Fruit fly (Drosophila melanogaster) whole organism, embryonic: ENCODE measurements around the gene plum.

Experiments used
- ATbp ChIP-seq: fragments of 200-800 bp; sonication (Bioruptor generic); optimal IDR thresholded peaks from 2 replicates; lab custom pipeline; 2017; ENCODE audit warnings: missing biosample characterization, mild to moderate bottlenecking, missing genetic modification characterization, missing genetic modification reagents
- Aef1 ChIP-seq: fragments of 200-800 bp; sonication (Bioruptor generic); IDR thresholded peaks from 3 replicates; pipeline ENCODE4 v1.3.6; 2022; ENCODE audit warnings: missing biosample characterization, missing genetic modification characterization
- C15 ChIP-seq: fragments of 200-800 bp; sonication (Bioruptor generic); IDR thresholded peaks from 3 replicates; pipeline ENCODE4 v1.3.6; 2022; ENCODE audit warnings: missing biosample characterization, missing genetic modification characterization
- CG11085 ChIP-seq: fragments of 200-800 bp; sonication (Bioruptor generic); IDR thresholded peaks from 2 replicates; pipeline ENCODE4 v1.3.6; 2022; ENCODE audit warnings: missing biosample characterization, missing genetic modification characterization
- CG11456 ChIP-seq: fragments of 200-800 bp; sonication (Bioruptor generic); IDR thresholded peaks from 3 replicates; pipeline ENCODE4 v1.3.6; 2022; ENCODE audit warnings: missing biosample characterization, missing genetic modification characterization
- CG11696 ChIP-seq: fragments of 200-800 bp; sonication (Bioruptor generic); IDR thresholded peaks from 2 replicates; pipeline ENCODE4 v1.3.6; 2022; ENCODE audit warnings: missing biosample characterization, missing genetic modification characterization
- CG13287 ChIP-seq: fragments of 200-800 bp; sonication (Bioruptor generic); IDR thresholded peaks from 2 replicates; pipeline ENCODE4 v1.3.6; 2022; ENCODE audit warnings: missing biosample characterization, missing genetic modification characterization; ENCODE audit not compliant: partially characterized antibody
- CG15479 ChIP-seq: fragments of 200-800 bp; sonication (Bioruptor generic); optimal IDR thresholded peaks from 3 replicates; lab custom pipeline; 2019; ENCODE audit warnings: missing biosample characterization, mild to moderate bottlenecking, missing genetic modification characterization, moderate library complexity
- CG17361 ChIP-seq: fragments of 200-800 bp; sonication (Bioruptor generic); IDR thresholded peaks from 3 replicates; pipeline ENCODE4 v1.3.6; 2022; ENCODE audit warnings: missing biosample characterization, missing genetic modification characterization
- CG17612 ChIP-seq: fragments of 200-800 bp; sonication (Bioruptor generic); IDR thresholded peaks from 2 replicates; pipeline ENCODE4 v1.3.6; 2022; ENCODE audit warnings: missing biosample characterization, missing genetic modification characterization
- CG18476 ChIP-seq: fragments of 200-800 bp; sonication (Bioruptor generic); optimal IDR thresholded peaks from 2 replicates; lab custom pipeline; 2016; ENCODE audit warnings: missing biosample characterization, mild to moderate bottlenecking, missing genetic modification characterization
- CG2120 ChIP-seq: fragments of 200-800 bp; sonication (Bioruptor generic); optimal IDR thresholded peaks from 3 replicates; lab custom pipeline; 2016; ENCODE audit warnings: missing biosample characterization, missing genetic modification characterization
- CG4328 ChIP-seq: fragments of 200-800 bp; sonication (Bioruptor generic); optimal IDR thresholded peaks from 3 replicates; lab custom pipeline; 2017; ENCODE audit warnings: missing biosample characterization, missing genetic modification reagents, missing genetic modification characterization
- CG4617 ChIP-seq: fragments of 200-800 bp; sonication (Bioruptor generic); optimal IDR thresholded peaks from 3 replicates; lab custom pipeline; 2016; ENCODE audit warnings: missing biosample characterization, missing genetic modification characterization, borderline replicate concordance
- CG6654 ChIP-seq: fragments of 200-800 bp; sonication (Bioruptor generic); optimal IDR thresholded peaks from 2 replicates; lab custom pipeline; 2017; ENCODE audit warnings: missing biosample characterization, mild to moderate bottlenecking, missing genetic modification characterization
- CG8924 ChIP-seq: fragments of 200-800 bp; optimal IDR thresholded peaks from 3 replicates; lab custom pipeline; 2019; ENCODE audit warnings: missing biosample characterization, mild to moderate bottlenecking, missing genetic modification characterization, moderate library complexity
- CG9876 ChIP-seq: fragments of 200-800 bp; sonication (Bioruptor generic); optimal IDR thresholded peaks from 2 replicates; lab custom pipeline; 2016; ENCODE audit warnings: missing biosample characterization, missing genetic modification characterization
- Camta ChIP-seq: fragments of 200-800 bp; sonication (Bioruptor generic); optimal IDR thresholded peaks from 2 replicates; lab custom pipeline; 2016; ENCODE audit warnings: missing biosample characterization, missing genetic modification characterization
- Dad ChIP-seq: fragments of 200-800 bp; sonication (Bioruptor generic); optimal IDR thresholded peaks from 3 replicates; lab custom pipeline; 2016; ENCODE audit warnings: missing biosample characterization, missing genetic modification characterization
- Dbx ChIP-seq: fragments of 200-800 bp; sonication (Bioruptor generic); IDR thresholded peaks from 3 replicates; pipeline ENCODE4 v1.3.6; 2022; ENCODE audit warnings: missing biosample characterization, missing genetic modification characterization
- Dfd ChIP-seq, 2 experiments: fragments of >200 bp; optimal IDR thresholded peaks; 2 replicates each; lab custom pipeline; 2017; ENCODE audit warnings: missing biosample characterization in 2 of 2, missing genetic modification characterization in 2 of 2
- Dip2 ChIP-seq: fragments of 200-800 bp; sonication (Bioruptor generic); IDR thresholded peaks from 2 replicates; pipeline ENCODE4 v1.3.6; 2022; ENCODE audit warnings: missing biosample characterization, missing genetic modification characterization
- Doc3 ChIP-seq: fragments of 200-800 bp; sonication (Bioruptor generic); IDR thresholded peaks from 3 replicates; pipeline ENCODE4 v1.3.6; 2022; ENCODE audit warnings: missing biosample characterization, missing genetic modification characterization; ENCODE audit not compliant: partially characterized antibody
- HLH4C ChIP-seq: fragments of 200-800 bp; sonication (Bioruptor generic); IDR thresholded peaks from 3 replicates; pipeline ENCODE4 v1.3.6; 2022; ENCODE audit warnings: missing biosample characterization, missing genetic modification characterization; ENCODE audit not compliant: partially characterized antibody
- Lhr ChIP-seq: fragments of 200-800 bp; sonication (Bioruptor generic); optimal IDR thresholded peaks from 3 replicates; lab custom pipeline; 2017; ENCODE audit warnings: mild to moderate bottlenecking, missing biosample characterization, missing genetic modification reagents, missing genetic modification characterization
- MBD-R2 ChIP-seq: fragments of 200-800 bp; sonication (Bioruptor generic); IDR thresholded peaks from 2 replicates; pipeline ENCODE4 v1.3.6; 2022; ENCODE audit warnings: missing biosample characterization, missing genetic modification characterization
- MTF-1 ChIP-seq: fragments of 200-800 bp; sonication (Bioruptor generic); optimal IDR thresholded peaks from 2 replicates; lab custom pipeline; 2018; ENCODE audit warnings: missing biosample characterization, mild to moderate bottlenecking, missing genetic modification characterization, borderline replicate concordance
- NC2α ChIP-seq: fragments of 200-800 bp; sonication (Bioruptor generic); optimal IDR thresholded peaks from 2 replicates; lab custom pipeline; 2016; ENCODE audit warnings: missing biosample characterization, missing genetic modification characterization
- Tbp ChIP-seq: fragments of >200 bp; optimal IDR thresholded peaks from 2 replicates; lab custom pipeline; 2018; ENCODE audit warnings: missing biosample characterization, missing genetic modification characterization
- Vsx1 ChIP-seq: fragments of 200-800 bp; sonication (Bioruptor generic); optimal IDR thresholded peaks from 2 replicates; lab custom pipeline; 2017; ENCODE audit warnings: missing biosample characterization, mild to moderate bottlenecking, missing genetic modification characterization, missing genetic modification reagents
- bab2 ChIP-seq: fragments of 200-800 bp; sonication (Bioruptor generic); optimal IDR thresholded peaks from 2 replicates; lab custom pipeline; 2016; ENCODE audit warnings: missing biosample characterization, missing genetic modification characterization
- fd3F ChIP-seq: fragments of 200-800 bp; sonication (Bioruptor generic); optimal IDR thresholded peaks from 2 replicates; lab custom pipeline; 2018; ENCODE audit warnings: missing biosample characterization, mild to moderate bottlenecking, missing genetic modification characterization, moderate library complexity
- gfzf ChIP-seq: fragments of 200-800 bp; sonication (Bioruptor generic); optimal IDR thresholded peaks from 2 replicates; lab custom pipeline; 2016; ENCODE audit warnings: missing biosample characterization, mild to moderate bottlenecking, missing genetic modification characterization, moderate library complexity
- gsb ChIP-seq: fragments of 200-800 bp; sonication (Bioruptor generic); IDR thresholded peaks from 2 replicates; pipeline ENCODE4 v1.3.6; 2022; ENCODE audit warnings: missing biosample characterization, missing genetic modification characterization
- kni ChIP-seq: fragments of 200-800 bp; sonication (Bioruptor generic); optimal IDR thresholded peaks from 3 replicates; lab custom pipeline; 2017; ENCODE audit warnings: mild to moderate bottlenecking, missing biosample characterization, missing genetic modification reagents, missing genetic modification characterization
- knrl ChIP-seq: fragments of 200-800 bp; sonication (Bioruptor generic); IDR thresholded peaks from 3 replicates; pipeline ENCODE4 v1.3.6; 2022; ENCODE audit warnings: missing biosample characterization, missing genetic modification characterization; ENCODE audit not compliant: partially characterized antibody
- lab ChIP-seq: fragments of 200-800 bp; sonication (Bioruptor generic); optimal IDR thresholded peaks from 3 replicates; lab custom pipeline; 2017; ENCODE audit warnings: missing biosample characterization, missing genetic modification characterization, mild to moderate bottlenecking, moderate library complexity, missing genetic modification reagents
- lbe ChIP-seq: fragments of 200-800 bp; sonication (Bioruptor generic); optimal IDR thresholded peaks from 2 replicates; lab custom pipeline; 2016; ENCODE audit warnings: missing biosample characterization, mild to moderate bottlenecking, missing genetic modification characterization
- luna ChIP-seq: fragments of 200-800 bp; sonication (Bioruptor generic); optimal IDR thresholded peaks from 2 replicates; lab custom pipeline; 2016; ENCODE audit warnings: missing biosample characterization, missing genetic modification characterization
- nau ChIP-seq: fragments of 200-800 bp; sonication (Bioruptor generic); optimal IDR thresholded peaks from 3 replicates; lab custom pipeline; 2017; ENCODE audit warnings: missing biosample characterization, mild to moderate bottlenecking, missing genetic modification characterization, missing genetic modification reagents
- otp ChIP-seq: fragments of 200-800 bp; sonication (Bioruptor generic); IDR thresholded peaks from 3 replicates; pipeline ENCODE4, ENCODE4 v1.3.6; 2022; ENCODE audit warnings: missing biosample characterization, missing genetic modification characterization
- slp2 ChIP-seq: fragments of 200-800 bp; sonication (Bioruptor generic); optimal IDR thresholded peaks from 2 replicates; lab custom pipeline; 2016; ENCODE audit warnings: missing biosample characterization, missing genetic modification characterization
- sr ChIP-seq: fragments of 200-800 bp; sonication (Bioruptor generic); IDR thresholded peaks from 3 replicates; pipeline ENCODE4 v1.3.6; 2022; ENCODE audit warnings: missing biosample characterization, missing genetic modification characterization
- ssp ChIP-seq: fragments of 200-800 bp; sonication (Bioruptor generic); IDR thresholded peaks from 2 replicates; pipeline ENCODE4 v1.3.6; 2022; ENCODE audit warnings: missing biosample characterization, missing genetic modification characterization
- tgo ChIP-seq: fragments of 200-800 bp; sonication (Bioruptor generic); IDR thresholded peaks from 3 replicates; pipeline ENCODE4 v1.3.6; 2022; ENCODE audit warnings: missing biosample characterization, missing genetic modification characterization
- tll ChIP-seq, 2 experiments: fragments of 200-800 bp in 1 of 2; fragments of >200 bp in 1 of 2; sonication (Bioruptor generic) in 1 of 2; optimal IDR thresholded peaks; 2 replicates each; lab custom pipeline; 2017 to 2019; ENCODE audit warnings: missing biosample characterization in 2 of 2, missing genetic modification characterization in 2 of 2, mild to moderate bottlenecking in 1 of 2, moderate library complexity in 1 of 2
- tx ChIP-seq: fragments of 200-800 bp; sonication (Bioruptor generic); optimal IDR thresholded peaks from 2 replicates; lab custom pipeline; 2016; ENCODE audit warnings: missing biosample characterization, missing genetic modification characterization
- zen ChIP-seq: fragments of 200-800 bp; sonication (Bioruptor generic); optimal IDR thresholded peaks from 3 replicates; lab custom pipeline; 2018; ENCODE audit warnings: missing biosample characterization, mild to moderate bottlenecking, missing genetic modification characterization, moderate library complexity
- zen2 ChIP-seq: fragments of 200-800 bp; sonication (Bioruptor generic); IDR thresholded peaks from 3 replicates; pipeline ENCODE4 v1.3.6; 2022; ENCODE audit warnings: missing biosample characterization, missing genetic modification characterization; ENCODE audit not compliant: partially characterized antibody

Gene plum

DNA sequence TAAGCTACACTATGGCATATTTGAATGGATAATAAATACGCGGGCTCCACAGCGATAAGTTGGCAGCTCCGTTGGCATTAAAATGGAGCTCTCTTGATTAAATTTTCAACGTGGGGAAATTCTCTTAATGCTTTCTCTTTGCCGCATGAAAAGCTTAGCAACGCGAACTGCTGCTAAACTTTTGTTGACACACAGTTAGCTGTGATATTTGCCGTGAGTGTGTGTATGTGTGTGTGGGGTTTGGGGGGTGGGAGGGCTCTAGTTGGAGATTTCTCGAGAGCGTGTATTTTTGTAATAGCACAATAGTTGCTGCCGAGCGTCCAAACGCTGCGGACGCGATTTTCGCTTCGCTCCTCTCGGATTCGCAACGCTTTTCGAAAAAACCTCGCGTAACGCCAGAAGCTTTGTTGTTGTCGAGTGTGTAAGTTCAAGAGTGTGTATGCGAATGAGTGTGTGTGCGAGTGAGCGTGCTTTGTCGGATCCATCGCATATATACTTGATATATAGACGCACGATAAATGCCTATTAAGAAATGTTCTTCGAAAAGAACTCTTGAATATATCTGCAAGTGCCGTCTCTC is 73.7 kb downstream of the plum start, which contains the start of gene CG5455 (continued):
- TF ChIP-seq sr (GFP tag; lab: Robert Waterston, UW) (peak; percentile 66; the same call in 2 of the 3 replicates), tll (GFP tag; optimal IDR thresholded peaks at IDR 0.05; lab: Kevin White, UChicago) (no peak), otp (peak; percentile 58; the same call in 1 of the 3 replicates), tx (GFP tag; lab: Kevin White, UChicago) (peak; percentile 21), CG6654 (GFP tag; lab: Kevin White, UChicago) (no peak), CG4617 (GFP tag; lab: Kevin White, UChicago) (no peak), CG9876 (GFP tag; lab: Kevin White, UChicago) (no peak), CG11085 (peak; percentile 45; the same call in 1 of the 2 replicates), HLH4C (GFP tag; lab: Robert Waterston, UW) (no peak; the same call in 2 of the 3 replicates), CG11696 (GFP tag; lab: Robert Waterston, UW) (0 out of 2 replicates have a peak, but pooled peaks have one; percentile 19), lab (GFP tag; lab: Kevin White, UChicago) (peak; percentile 87), Tbp (GFP tag; lab: Kevin White, UChicago) (no peak), Vsx1 (GFP tag; lab: Kevin White, UChicago) (peak; percentile 56), Aef1 (GFP tag; lab: Robert Waterston, UW) (peak; percentile 51; the same call in 2 of the 3 replicates), tgo (no peak; the same call in 2 of the 3 replicates), Dbx (GFP tag; lab: Robert Waterston, UW) (peak; percentile 89), zen (no peak), Doc3 (GFP tag; lab: Robert Waterston, UW) (no peak), C15 (GFP tag; lab: Robert Waterston, UW) (no peak), MBD-R2 (GFP tag; lab: Robert Waterston, UW) (peak; percentile 26; the same call in 1 of the 2 replicates), lbe (GFP tag; lab: Kevin White, UChicago) (no peak), CG17361 (GFP tag; lab: Robert Waterston, UW) (no peak), CG2120 (GFP tag; lab: Kevin White, UChicago) (peak; percentile 41), ATbp (GFP tag; lab: Kevin White, UChicago) (peak; percentile 61), Camta (GFP tag; lab: Kevin White, UChicago) (no peak), bab2 (GFP tag; lab: Kevin White, UChicago) (peak; percentile 2), CG8924 (tag; lab: Kevin White, UChicago) (no peak), Dad (GFP tag; lab: Kevin White, UChicago) (no peak), nau (peak; percentile 67), CG18476 (GFP tag; lab: Kevin White, UChicago) (no peak), CG15479 (GFP tag; lab: Kevin White, UChicago) (no peak), Dip2 (GFP tag; lab: Robert Waterston, UW) (no peak), knrl (GFP tag; lab: Robert Waterston, UW) (no peak; the same call in 2 of the 3 replicates), CG11456 (peak; percentile 70; the same call in 2 of the 3 replicates), luna (GFP tag; lab: Kevin White, UChicago) (peak; percentile 38), gsb (GFP tag; lab: Robert Waterston, UW) (no peak), ssp (GFP tag; lab: Robert Waterston, UW) (no peak), NC2α (GFP tag; lab: Kevin White, UChicago) (no peak), gfzf (no peak), MTF-1 (GFP tag; lab: Kevin White, UChicago) (peak; percentile 67), kni (GFP tag; lab: Kevin White, UChicago) (no peak), fd3F (GFP tag; lab: Kevin White, UChicago) (no peak), CG13287 (GFP tag; lab: Robert Waterston, UW) (peak; percentile 66), Dfd (GFP tag; optimal IDR thresholded peaks at IDR 0.05; lab: Kevin White, UChicago) (no peak), Lhr (GFP tag; lab: Kevin White, UChicago) (no peak), CG17612 (GFP tag; lab: Robert Waterston, UW) (peak; percentile 24; the same call in 1 of the 2 replicates), CG4328 (peak; percentile 14), zen2 (GFP tag; lab: Robert Waterston, UW) (peak; percentile 57; the same call in 1 of the 3 replicates), slp2 (GFP tag; lab: Kevin White, UChicago) (no peak)
